Worm (Caenorhabditis elegans): Measurements from ENCODE around the gene mxl-2.

mxl-2 gene

DNA sequence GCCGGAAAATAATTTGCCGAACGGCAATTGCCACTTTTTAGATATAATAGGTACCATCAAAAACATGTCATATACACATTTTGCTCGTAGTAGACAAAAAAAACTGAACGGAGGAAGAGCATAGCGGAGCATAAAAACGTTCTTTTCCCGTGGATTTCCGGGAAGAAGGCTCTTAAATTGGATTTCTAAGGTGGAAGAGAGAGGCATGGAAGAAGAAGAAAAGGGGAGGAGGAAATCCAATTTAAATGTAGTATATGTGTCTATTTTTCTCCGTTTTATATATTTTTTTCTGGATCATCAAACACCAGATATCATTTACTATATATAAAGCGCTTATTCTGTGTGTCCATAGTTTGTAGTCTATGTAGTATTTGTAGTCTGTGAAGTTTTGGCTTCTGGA lies 23.5 kb upstream of the mxl-2 start:
- TF ChIP-seq D2030.7 (GFP tag; IDR thresholded peaks at IDR 0.05) (no peak), efl-1 (GFP tag; optimal IDR thresholded peaks at IDR 0.05) (no peak), nhr-80 (tag; optimal IDR thresholded peaks at IDR 0.05) (no peak), nhr-179 (tag; optimal IDR thresholded peaks at IDR 0.05) (no peak), egrh-3 (GFP tag; IDR thresholded peaks at IDR 0.05) (no peak), repo-1 (tag; optimal IDR thresholded peaks at IDR 0.05) (no peak), Y53F4B.3 (GFP tag; IDR thresholded peaks at IDR 0.05) (no peak), unc-130 (GFP tag; optimal IDR thresholded peaks at IDR 0.05) (no peak), pbrm-1 (GFP tag; IDR thresholded peaks at IDR 0.05) (no peak)

DNA sequence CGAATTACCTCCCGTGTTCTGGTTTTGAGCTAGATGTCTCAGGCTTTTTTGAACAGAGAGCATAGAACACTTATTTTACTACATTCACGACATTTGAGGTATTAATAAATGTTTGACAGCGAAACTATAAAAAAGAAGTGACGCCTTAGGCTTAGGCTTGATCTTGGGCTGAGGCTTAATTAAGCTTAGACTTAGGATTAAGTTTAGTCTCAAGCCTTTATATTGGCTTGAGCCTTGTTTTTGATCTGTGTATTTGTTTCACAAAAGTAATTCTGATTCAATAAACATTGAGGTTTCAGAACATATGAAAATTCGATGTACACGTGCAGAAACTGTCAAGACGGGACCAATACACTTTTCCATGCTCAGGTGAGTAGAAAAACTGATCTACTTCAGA lies 21.8 kb upstream of the mxl-2 start, which contains the start of gene klp-20:
klp-20 (plus strand) TSS at position 298 of the 397 bp plus-strand sequence.
- no peak for TF ChIP-seq Y79H2A.3 (GFP tag; conservative IDR thresholded peaks at IDR 0.05)

DNA sequence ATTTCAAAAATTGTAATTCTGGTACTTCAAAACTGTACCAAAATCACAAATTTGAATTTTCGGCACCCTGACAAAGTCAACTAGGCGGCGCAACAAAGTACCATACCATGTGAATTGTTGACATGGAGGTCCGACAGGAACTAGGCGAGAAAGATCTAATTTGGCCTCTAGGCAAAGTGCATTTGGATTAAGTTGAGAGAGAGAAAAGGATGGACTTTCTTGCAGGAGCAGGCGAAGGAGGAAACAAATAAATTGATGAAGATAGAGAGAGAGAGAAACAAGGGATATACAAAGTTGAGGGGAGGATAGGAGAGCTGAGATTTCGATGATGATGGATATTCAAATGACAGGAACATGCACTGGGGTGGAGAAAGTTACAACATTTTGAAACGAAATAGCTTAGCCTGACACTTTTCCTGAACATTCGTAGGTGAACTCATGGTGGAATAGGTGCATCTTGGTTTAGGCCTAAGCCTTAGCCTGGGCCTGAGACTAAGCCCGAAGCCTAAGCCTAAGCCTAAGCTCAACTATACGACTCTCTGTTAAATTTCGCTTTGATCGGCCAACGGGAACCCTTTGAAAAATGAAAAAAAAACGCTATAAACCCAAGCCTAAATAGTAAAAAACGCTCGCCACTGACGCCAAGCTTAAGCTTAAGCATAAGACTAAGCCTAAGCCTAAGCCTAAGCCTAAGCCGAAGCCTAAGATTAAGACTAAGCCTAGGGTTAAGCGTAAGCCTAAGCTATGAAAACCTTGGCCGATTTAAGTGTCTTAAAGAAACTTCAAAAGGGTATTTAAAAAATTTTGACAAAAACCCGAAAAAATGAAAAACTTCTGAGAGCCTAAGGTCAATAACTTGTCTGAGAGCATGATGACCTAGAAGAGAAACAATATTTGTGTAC lies 21.1 kb upstream of the mxl-2 start:
- TF ChIP-seq snpc-1.1 (tag; optimal IDR thresholded peaks at IDR 0.05; ENCODE audit: insufficient read depth) (no peak), nhr-120 (GFP tag; IDR thresholded peaks at IDR 0.05) (no peak), lsy-27 (tag; optimal IDR thresholded peaks at IDR 0.05; ENCODE audit: borderline replicate concordance, insufficient read depth) (no peak), lin-54 (GFP tag; optimal IDR thresholded peaks at IDR 0.05) (no peak), F52B5.7 (tag; optimal IDR thresholded peaks at IDR 0.05) (no peak), nhr-179 (tag; optimal IDR thresholded peaks at IDR 0.05) (no peak), ekl-4 (GFP tag; IDR thresholded peaks at IDR 0.05) (no peak), lir-1 (GFP tag; conservative IDR thresholded peaks at IDR 0.05) (no peak), ztf-26 (tag; optimal IDR thresholded peaks at IDR 0.05) (no peak), cebp-2 (GFP tag; IDR thresholded peaks at IDR 0.05) (no peak), nhr-80 (tag; optimal IDR thresholded peaks at IDR 0.05) (no peak), ets-4 (GFP tag; optimal IDR thresholded peaks at IDR 0.05) (no peak)

DNA sequence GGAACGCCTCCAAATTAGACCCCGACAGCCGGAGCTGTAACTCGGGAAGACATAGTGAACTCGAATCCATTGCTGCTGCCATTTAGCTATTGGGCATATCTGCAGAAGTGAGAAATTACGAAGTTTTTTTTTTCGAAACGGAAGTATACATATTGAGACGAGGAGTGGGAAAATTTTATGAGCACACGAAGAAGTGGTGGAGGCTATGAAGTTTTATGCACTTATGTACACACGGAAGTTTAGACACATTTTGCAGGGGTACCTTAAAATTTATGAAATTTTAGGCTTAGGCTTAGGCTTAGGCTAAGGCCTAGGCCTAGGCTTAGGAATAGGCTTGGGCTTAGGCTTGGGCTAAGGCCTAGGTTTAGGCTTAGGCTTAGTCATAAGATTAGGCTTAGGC lies 19.1 kb upstream of the mxl-2 start, which contains the start of gene W10C4.1:
W10C4.1 (minus strand) TSS at position 101 of the 400 bp plus-strand sequence.
- no peak for TF ChIP-seq cebp-1 (GFP tag; IDR thresholded peaks at IDR 0.05)
- TF ChIP-seq cebp-1 (tag; optimal IDR thresholded peaks at IDR 0.05), result no peak
- no peak for TF ChIP-seq dpl-1 (GFP tag; optimal IDR thresholded peaks at IDR 0.05)
- no peak for TF ChIP-seq ceh-27 (GFP tag; optimal IDR thresholded peaks at IDR 0.05)
- TF ChIP-seq Y53F4B.3 (GFP tag; IDR thresholded peaks at IDR 0.05), result no peak
- TF ChIP-seq nhr-120 (GFP tag; IDR thresholded peaks at IDR 0.05), result no peak
- no peak for TF ChIP-seq nhr-90 (tag; optimal IDR thresholded peaks at IDR 0.05)
- no peak for TF ChIP-seq F33H1.4 (GFP tag; IDR thresholded peaks at IDR 0.05)
- no peak for TF ChIP-seq mel-28 (tag; optimal IDR thresholded peaks at IDR 0.05; ENCODE audit: borderline replicate concordance)
- TF ChIP-seq Y67H2A.10 (GFP tag; conservative IDR thresholded peaks at IDR 0.05), result no peak
- TF ChIP-seq C06A6.2 (GFP tag; conservative IDR thresholded peaks at IDR 0.05), result no peak
- no peak for TF ChIP-seq let-526 (GFP tag; IDR thresholded peaks at IDR 0.05)
- no peak for TF ChIP-seq unc-62 (GFP tag; optimal IDR thresholded peaks at IDR 0.05)

DNA sequence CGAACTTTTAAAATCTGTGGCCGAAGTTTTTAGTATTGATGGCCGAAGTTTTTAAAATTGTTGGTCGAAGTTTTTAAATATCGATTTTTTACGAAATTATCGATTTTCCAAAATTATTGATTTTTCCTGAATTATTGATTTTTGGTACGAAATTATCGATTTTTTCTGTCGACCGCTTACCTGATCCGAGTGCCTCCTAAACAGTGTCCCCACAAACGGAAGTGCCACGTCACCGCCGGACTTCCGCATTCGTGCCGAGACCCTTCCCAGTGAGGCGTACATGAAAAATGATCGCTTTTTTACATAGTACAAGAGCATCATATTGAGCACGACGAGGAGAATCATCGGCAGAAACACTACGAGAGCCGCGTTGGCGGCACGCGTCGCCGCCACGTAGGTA lies 16.0 kb upstream of the mxl-2 start:
- no peak for TF ChIP-seq Y53F4B.3 (GFP tag; IDR thresholded peaks at IDR 0.05)
- TF ChIP-seq madf-6 (GFP tag; IDR thresholded peaks at IDR 0.05), result 0 out of 2 replicates have a peak, but pooled peaks have one; percentile 10
